Fruit fly (Drosophila melanogaster) whole organism, pupa: ENCODE measurements around the gene Elo68alpha.

Experiments used
- CG10348 ChIP-seq: fragments of 200-800 bp; sonication (Bioruptor generic); IDR thresholded peaks from 2 replicates; pipeline ENCODE4 v1.3.6; 2022; ENCODE audit warnings: missing biosample characterization, missing genetic modification characterization
- CG12605 ChIP-seq: fragments of 200-800 bp; sonication (Bioruptor generic); IDR thresholded peaks from 2 replicates; pipeline ENCODE4 v1.3.6; 2022; ENCODE audit warnings: missing biosample characterization, missing genetic modification characterization
- CG13204 ChIP-seq: fragments of 200-800 bp; sonication (Bioruptor generic); optimal IDR thresholded peaks from 2 replicates; lab custom pipeline; 2018; ENCODE audit warnings: missing biosample characterization, mild to moderate bottlenecking, missing genetic modification characterization, moderate library complexity
- CG14655 ChIP-seq: fragments of 200-800 bp; sonication (Bioruptor generic); optimal IDR thresholded peaks from 3 replicates; lab custom pipeline; 2017; ENCODE audit warnings: mild to moderate bottlenecking, missing biosample characterization, missing genetic modification reagents, missing genetic modification characterization
- CG15710 ChIP-seq: fragments of 200-800 bp; sonication (Bioruptor generic); optimal IDR thresholded peaks from 2 replicates; lab custom pipeline; 2018; ENCODE audit warnings: missing biosample characterization, mild to moderate bottlenecking, missing genetic modification characterization, moderate library complexity
- CG17806 ChIP-seq: fragments of 200-800 bp; sonication (Bioruptor generic); optimal IDR thresholded peaks from 2 replicates; lab custom pipeline; 2018; ENCODE audit warnings: missing biosample characterization, mild to moderate bottlenecking, missing genetic modification characterization, moderate library complexity
- CG32121 ChIP-seq: fragments of 200-800 bp; sonication (Bioruptor generic); IDR thresholded peaks from 2 replicates; pipeline ENCODE4 v1.3.6; 2022; ENCODE audit warnings: missing biosample characterization, missing genetic modification characterization
- CG34367 ChIP-seq: fragments of 200-800 bp; sonication (Bioruptor generic); optimal IDR thresholded peaks from 2 replicates; lab custom pipeline; 2018; ENCODE audit warnings: missing biosample characterization, mild to moderate bottlenecking, missing genetic modification characterization
- CG4496 ChIP-seq: fragments of 200-800 bp; sonication (Bioruptor generic); IDR thresholded peaks from 3 replicates; pipeline ENCODE4 v1.3.6; 2022; ENCODE audit warnings: missing biosample characterization, missing genetic modification characterization
- CG8159 ChIP-seq: fragments of 200-800 bp; sonication (Bioruptor generic); optimal IDR thresholded peaks from 3 replicates; lab custom pipeline; 2018; ENCODE audit warnings: missing biosample characterization, mild to moderate bottlenecking, missing genetic modification characterization, moderate library complexity
- CG8301 ChIP-seq: fragments of 200-800 bp; sonication (Bioruptor generic); optimal IDR thresholded peaks from 2 replicates; lab custom pipeline; 2018; ENCODE audit warnings: missing biosample characterization, mild to moderate bottlenecking, missing genetic modification characterization
- CG9948 ChIP-seq: fragments of 200-800 bp; sonication (Bioruptor generic); optimal IDR thresholded peaks from 2 replicates; lab custom pipeline; 2018; ENCODE audit warnings: missing biosample characterization, mild to moderate bottlenecking, missing genetic modification characterization, moderate library complexity
- D1 ChIP-seq: fragments of 200-800 bp; sonication (Bioruptor generic); optimal IDR thresholded peaks from 2 replicates; lab custom pipeline; 2018; ENCODE audit warnings: missing biosample characterization, mild to moderate bottlenecking, missing genetic modification characterization, moderate library complexity
- EcR ChIP-seq: fragments of 200-800 bp; sonication (Bioruptor generic); optimal IDR thresholded peaks from 3 replicates; lab custom pipeline; 2019; ENCODE audit warnings: missing biosample characterization, missing genetic modification characterization, mild to moderate bottlenecking, moderate library complexity, missing genetic modification reagents
- Ets98B ChIP-seq: fragments of 200-800 bp; sonication (Bioruptor generic); IDR thresholded peaks from 2 replicates; pipeline ENCODE4 v1.3.6; 2022; ENCODE audit warnings: missing biosample characterization, missing genetic modification characterization
- Pif1A ChIP-seq: fragments of 200-800 bp; sonication (Bioruptor generic); optimal IDR thresholded peaks from 3 replicates; lab custom pipeline; 2016; ENCODE audit warnings: missing biosample characterization, missing genetic modification characterization
- Pif1B ChIP-seq: fragments of 200-800 bp; sonication (Bioruptor generic); optimal IDR thresholded peaks from 3 replicates; lab custom pipeline; 2016; ENCODE audit warnings: missing biosample characterization, missing genetic modification characterization
- Snoo ChIP-seq: fragments of 200-800 bp; sonication (Bioruptor generic); optimal IDR thresholded peaks from 3 replicates; lab custom pipeline; 2017; ENCODE audit warnings: missing biosample characterization, mild to moderate bottlenecking, missing genetic modification characterization, inconsistent platforms
- fd96Ca ChIP-seq: fragments of 200-800 bp; sonication (Bioruptor generic); IDR thresholded peaks from 3 replicates; pipeline ENCODE4 v1.3.6; 2022; ENCODE audit warnings: missing biosample characterization, missing genetic modification characterization
- gl ChIP-seq: fragments of 200-800 bp; sonication (Bioruptor generic); optimal IDR thresholded peaks from 2 replicates; lab custom pipeline; 2018; ENCODE audit warnings: missing biosample characterization, mild to moderate bottlenecking, missing genetic modification characterization
- rn ChIP-seq: fragments of 200-800 bp; sonication (Bioruptor generic); IDR thresholded peaks from 2 replicates; pipeline ENCODE4 v1.3.6; 2022; ENCODE audit warnings: missing biosample characterization, missing genetic modification characterization

Gene Elo68alpha

DNA sequence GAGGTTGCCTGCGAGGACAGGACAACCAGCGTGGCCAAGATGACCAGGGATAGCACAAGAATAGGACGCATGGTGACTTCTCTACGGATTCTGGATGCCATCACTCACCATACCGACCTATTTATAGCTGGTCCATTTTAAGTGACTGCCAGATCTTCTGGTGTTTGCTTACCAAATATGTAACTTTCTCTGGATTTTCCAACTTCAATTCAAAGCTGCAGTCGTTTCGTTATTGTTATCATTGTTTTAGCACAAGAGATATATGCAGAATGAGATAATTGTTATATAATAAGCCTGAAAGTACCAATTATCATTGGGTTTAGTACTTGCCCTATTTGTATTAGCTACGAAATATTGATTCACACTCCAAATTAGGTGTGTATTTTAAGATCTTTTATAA is 943 bp upstream of the Elo68alpha start, which contains the start of gene CG32071:
CG32071 (minus strand) TSS at position 101 of the 400 bp plus-strand sequence.
- TF ChIP-seq EcR (GFP tag; lab: Kevin White, UChicago): no peak
- no peak for TF ChIP-seq CG10348 (GFP tag; lab: Robert Waterston, UW)
- TF ChIP-seq Ets98B (GFP tag; lab: Robert Waterston, UW): no peak
- TF ChIP-seq CG12605: no peak
- TF ChIP-seq fd96Ca: no peak
- no peak for TF ChIP-seq CG8159 (tag; lab: Kevin White, UChicago)
- no peak for TF ChIP-seq gl
- no peak for TF ChIP-seq CG13204 (GFP tag; lab: Kevin White, UChicago)
- TF ChIP-seq CG15710 (tag; lab: Kevin White, UChicago): no peak
- no peak for TF ChIP-seq Pif1A (GFP tag; lab: Kevin White, UChicago)
- no peak for TF ChIP-seq CG8301
- no peak for TF ChIP-seq D1 (tag; lab: Kevin White, UChicago)

DNA sequence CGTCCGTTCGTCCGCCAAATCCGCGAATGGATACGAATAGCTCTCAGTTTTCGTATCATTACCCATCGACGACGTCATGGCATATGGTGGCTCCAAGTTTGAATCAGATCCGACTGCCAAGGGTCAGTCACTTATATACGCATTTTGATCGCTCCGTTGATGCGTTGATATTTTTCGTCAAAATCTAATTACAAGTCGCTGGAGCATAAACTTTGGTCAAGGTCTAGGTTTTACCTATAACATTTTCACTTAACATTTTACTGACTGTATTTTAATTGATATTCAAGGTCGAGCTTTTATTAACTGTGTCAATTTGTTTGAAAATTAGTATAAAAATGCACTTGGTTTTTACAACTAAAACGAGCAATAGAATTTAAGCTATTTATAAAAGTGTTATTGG is 1.2 kb downstream of the Elo68alpha start, which contains the start of gene Elo68beta:
Elo68beta (minus strand) TSS at position 101 of the 400 bp plus-strand sequence.
- TF ChIP-seq CG9948 (tag; lab: Kevin White, UChicago) (no peak), CG8159 (tag; lab: Kevin White, UChicago) (no peak), CG13204 (GFP tag; lab: Kevin White, UChicago) (no peak), Snoo (tag; lab: Kevin White, UChicago) (no peak), gl (no peak), CG32121 (no peak), CG34367 (no peak), CG12605 (no peak), CG15710 (tag; lab: Kevin White, UChicago) (no peak), fd96Ca (no peak), CG4496 (GFP tag; lab: Robert Waterston, UW) (no peak)

DNA sequence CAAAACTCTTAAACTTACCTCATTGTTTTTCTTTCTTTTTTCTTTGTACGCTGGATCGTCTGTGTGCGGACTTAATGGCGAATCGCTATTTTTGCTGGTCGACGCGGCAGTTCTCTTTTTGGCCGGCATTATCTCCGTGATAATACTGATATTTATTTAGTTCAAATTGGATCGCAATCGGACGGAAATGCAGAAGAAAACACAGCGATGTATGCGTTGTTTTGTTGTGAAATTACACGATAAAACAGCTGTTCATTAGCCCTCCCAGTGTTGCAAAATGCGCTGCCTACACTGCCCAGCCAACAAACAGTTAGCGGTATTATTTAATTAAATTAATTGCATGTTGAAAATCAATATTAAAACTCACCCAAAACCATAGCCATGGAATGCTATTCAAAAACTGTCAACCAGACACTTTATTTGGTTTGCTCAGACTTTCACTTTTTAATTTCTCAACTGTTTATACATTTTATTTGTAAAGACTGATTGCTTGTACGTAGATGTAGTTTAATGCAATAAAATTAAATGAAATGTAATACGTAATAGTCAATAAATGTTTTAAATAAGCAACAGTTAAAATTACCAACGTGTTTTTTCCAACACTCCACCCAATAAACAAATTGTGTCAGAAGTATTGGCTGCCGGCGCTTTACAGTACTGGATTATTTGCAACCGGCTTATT is 4.7 kb downstream of the Elo68alpha start, which contains the start of the genes Irbp18 and APP-BP1:
Irbp18 (minus strand) TSS at position 205 of the 682 bp plus-strand sequence.
APP-BP1 (plus strand) TSS at position 431 of the 682 bp plus-strand sequence.
- TF ChIP-seq CG8301: peak; percentile 93
- TF ChIP-seq CG10348 (GFP tag; lab: Robert Waterston, UW): peak; percentile 72
- TF ChIP-seq CG4496 (GFP tag; lab: Robert Waterston, UW): peak; percentile 93
- peak; percentile 76 for TF ChIP-seq CG12605
- peak; percentile 90 for TF ChIP-seq CG15710 (tag; lab: Kevin White, UChicago)
- TF ChIP-seq fd96Ca: peak; percentile 91
- no peak for TF ChIP-seq EcR (GFP tag; lab: Kevin White, UChicago)
- TF ChIP-seq Ets98B (GFP tag; lab: Robert Waterston, UW): peak; percentile 89
- peak; percentile 91 for TF ChIP-seq CG34367
- peak; percentile 94 for TF ChIP-seq Pif1B (GFP tag; lab: Kevin White, UChicago)
- TF ChIP-seq Snoo (tag; lab: Kevin White, UChicago): peak; percentile 93
- peak; percentile 77 for TF ChIP-seq rn (GFP tag; lab: Robert Waterston, UW)
- TF ChIP-seq gl: peak; percentile 80
- TF ChIP-seq CG17806 (tag; lab: Kevin White, UChicago): peak; percentile 89
- TF ChIP-seq CG13204 (GFP tag; lab: Kevin White, UChicago): no peak
- TF ChIP-seq D1 (tag; lab: Kevin White, UChicago): peak; percentile 89
- peak; percentile 94 for TF ChIP-seq CG14655 (GFP tag; lab: Kevin White, UChicago)
- peak; percentile 91 for TF ChIP-seq CG9948 (tag; lab: Kevin White, UChicago)
- peak; percentile 91 for TF ChIP-seq CG8159 (tag; lab: Kevin White, UChicago)
- TF ChIP-seq Pif1A (GFP tag; lab: Kevin White, UChicago): peak; percentile 96
- TF ChIP-seq CG32121: peak; percentile 89
- TF ChIP-seq, all 21 proteins: peak for 19

DNA sequence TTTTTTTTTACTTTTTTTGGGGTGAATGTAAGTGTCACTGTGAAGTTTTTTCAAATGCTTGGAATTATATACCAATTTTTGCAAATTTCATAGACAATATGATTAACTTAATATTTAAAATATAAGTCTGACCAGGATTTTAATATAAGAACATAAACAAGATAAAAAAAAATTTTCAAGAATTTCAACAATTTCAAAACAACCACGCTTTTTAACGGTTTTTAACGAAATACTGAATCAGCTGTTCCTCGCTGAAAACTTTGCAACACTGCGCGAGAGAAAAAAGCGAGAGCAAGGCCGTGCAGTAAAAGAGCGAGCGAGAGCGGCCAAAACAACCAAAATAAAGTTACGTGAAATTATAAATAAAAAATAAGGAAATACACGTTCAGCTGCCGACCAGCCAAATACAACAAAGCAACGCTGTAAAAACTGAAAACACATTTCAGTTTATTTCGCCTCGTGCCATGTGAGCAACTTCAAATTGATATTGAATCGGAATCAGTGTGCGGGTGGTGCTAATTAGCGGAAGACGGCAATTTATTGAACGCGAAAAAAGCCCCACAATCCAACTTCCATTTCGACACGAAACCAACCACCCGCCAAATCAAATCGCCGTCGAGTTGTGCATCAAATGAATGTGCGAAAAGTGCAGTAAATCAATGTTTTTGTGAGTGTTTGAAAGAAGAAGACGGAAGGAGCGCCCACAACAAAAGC is 6.5 kb downstream of the Elo68alpha start, which contains the start of the genes CG46439, Iyd and CG33947:
CG46439 (minus strand) TSS at position 51 of the 714 bp plus-strand sequence.
Iyd (minus strand) TSS at position 51 of the 714 bp plus-strand sequence.
CG33947 (plus strand) TSS at position 302 of the 714 bp plus-strand sequence.
- peak; percentile 69 for TF ChIP-seq CG32121
- no peak for TF ChIP-seq EcR (GFP tag; lab: Kevin White, UChicago)
- TF ChIP-seq CG8159 (tag; lab: Kevin White, UChicago): peak; percentile 71
- peak; percentile 93 for TF ChIP-seq gl
- TF ChIP-seq CG8301: peak; percentile 76
- TF ChIP-seq CG10348 (GFP tag; lab: Robert Waterston, UW): no peak
- TF ChIP-seq CG4496 (GFP tag; lab: Robert Waterston, UW): peak; percentile 83
- peak; percentile 87 for TF ChIP-seq Pif1B (GFP tag; lab: Kevin White, UChicago)
- peak; percentile 61 for TF ChIP-seq CG17806 (tag; lab: Kevin White, UChicago)
- TF ChIP-seq CG34367: peak; percentile 51
- peak; percentile 42 for TF ChIP-seq Snoo (tag; lab: Kevin White, UChicago)
- TF ChIP-seq CG13204 (GFP tag; lab: Kevin White, UChicago): peak; percentile 13
- 0 out of 2 replicates have a peak, but pooled peaks have one; percentile 6 for TF ChIP-seq rn (GFP tag; lab: Robert Waterston, UW)
- peak; percentile 69 for TF ChIP-seq D1 (tag; lab: Kevin White, UChicago)
- TF ChIP-seq CG12605: peak; percentile 94
- peak; percentile 88 for TF ChIP-seq Pif1A (GFP tag; lab: Kevin White, UChicago)
- peak; percentile 41 for TF ChIP-seq CG9948 (tag; lab: Kevin White, UChicago)
- TF ChIP-seq fd96Ca: peak; percentile 82
- TF ChIP-seq Ets98B (GFP tag; lab: Robert Waterston, UW): peak; percentile 76
- peak; percentile 74 for TF ChIP-seq CG14655 (GFP tag; lab: Kevin White, UChicago)
- TF ChIP-seq CG15710 (tag; lab: Kevin White, UChicago): peak; percentile 61
